Fruit fly (Drosophila melanogaster) whole organism, embryonic: ENCODE measurements around the gene Prat2.

ENCODE experiments used
- BEAF-32 ChIP-seq: fragments of 200-800 bp; sonication (Bioruptor generic); optimal IDR thresholded peaks from 3 replicates; lab custom pipeline; 2017; ENCODE audit warnings: missing biosample characterization, missing genetic modification characterization, mild to moderate bottlenecking, moderate library complexity, missing genetic modification reagents
- CG12219 ChIP-seq: fragments of 200-800 bp; sonication (Bioruptor generic); optimal IDR thresholded peaks from 3 replicates; lab custom pipeline; 2018; ENCODE audit warnings: missing biosample characterization, mild to moderate bottlenecking, missing genetic modification characterization
- CG12744 ChIP-seq: fragments of 200-800 bp; sonication (Bioruptor generic); optimal IDR thresholded peaks from 2 replicates; lab custom pipeline; 2016; ENCODE audit warnings: missing biosample characterization, missing genetic modification characterization
- CG14050 ChIP-seq: fragments of 200-800 bp; sonication (Bioruptor generic); IDR thresholded peaks from 3 replicates; pipeline ENCODE4 v1.3.6; 2022; ENCODE audit warnings: missing biosample characterization, missing genetic modification characterization
- CG1603 ChIP-seq: fragments of 200-800 bp; sonication (Bioruptor generic); optimal IDR thresholded peaks from 2 replicates; lab custom pipeline; 2019; ENCODE audit warnings: missing biosample characterization, mild to moderate bottlenecking, missing genetic modification characterization, moderate library complexity
- CG2712 ChIP-seq: fragments of 200-800 bp; optimal IDR thresholded peaks from 3 replicates; lab custom pipeline; 2019; ENCODE audit warnings: missing biosample characterization, mild to moderate bottlenecking, missing genetic modification characterization, moderate library complexity
- CG30403 ChIP-seq: fragments of 200-800 bp; sonication (Bioruptor generic); optimal IDR thresholded peaks from 3 replicates; lab custom pipeline; 2016; ENCODE audit warnings: missing biosample characterization, missing genetic modification characterization
- CG3281 ChIP-seq: fragments of 200-800 bp; sonication (Bioruptor generic); optimal IDR thresholded peaks from 3 replicates; lab custom pipeline; 2017; ENCODE audit warnings: missing biosample characterization, mild to moderate bottlenecking, missing genetic modification characterization
- CG4424 ChIP-seq: fragments of 200-800 bp; sonication (Bioruptor generic); optimal IDR thresholded peaks from 3 replicates; lab custom pipeline; 2016; ENCODE audit warnings: missing biosample characterization, missing genetic modification characterization
- CG6272 ChIP-seq: fragments of 200-800 bp; sonication (Bioruptor generic); IDR thresholded peaks from 2 replicates; pipeline ENCODE4 v1.3.6; 2022; ENCODE audit warnings: missing biosample characterization, missing genetic modification characterization
- CG6654 ChIP-seq: fragments of 200-800 bp; sonication (Bioruptor generic); optimal IDR thresholded peaks from 2 replicates; lab custom pipeline; 2017; ENCODE audit warnings: missing biosample characterization, mild to moderate bottlenecking, missing genetic modification characterization
- CG6689 ChIP-seq: fragments of 200-800 bp; sonication (Bioruptor generic); IDR thresholded peaks from 2 replicates; pipeline ENCODE4 v1.3.6; 2022; ENCODE audit warnings: missing biosample characterization, missing genetic modification characterization
- CG7357 ChIP-seq: fragments of 200-800 bp; sonication (Bioruptor generic); IDR thresholded peaks from 3 replicates; pipeline ENCODE4 v1.3.6; 2022; ENCODE audit warnings: missing biosample characterization, missing genetic modification characterization
- CG7745 ChIP-seq: fragments of 200-800 bp; sonication (Bioruptor generic); optimal IDR thresholded peaks from 2 replicates; lab custom pipeline; 2018; ENCODE audit warnings: missing biosample characterization, mild to moderate bottlenecking, missing genetic modification characterization, moderate library complexity
- CG7839 ChIP-seq: fragments of 200-800 bp; sonication (Bioruptor generic); optimal IDR thresholded peaks from 3 replicates; lab custom pipeline; 2018; ENCODE audit warnings: missing biosample characterization, mild to moderate bottlenecking, missing genetic modification characterization, moderate library complexity
- CG8089 ChIP-seq: fragments of 200-800 bp; sonication (Bioruptor generic); optimal IDR thresholded peaks from 3 replicates; lab custom pipeline; 2016; ENCODE audit warnings: missing biosample characterization, missing genetic modification characterization
- Deaf1 ChIP-seq: fragments of 200-800 bp; optimal IDR thresholded peaks from 3 replicates; lab custom pipeline; 2019; ENCODE audit warnings: missing biosample characterization, mild to moderate bottlenecking, missing genetic modification characterization, moderate library complexity
- Gsc ChIP-seq: fragments of 200-800 bp; sonication (Bioruptor generic); IDR thresholded peaks from 2 replicates; pipeline ENCODE4 v1.3.6; 2022; ENCODE audit warnings: missing biosample characterization, missing genetic modification characterization
- Hr3 ChIP-seq: fragments of 200-800 bp; sonication (Bioruptor generic); optimal IDR thresholded peaks from 3 replicates; lab custom pipeline; 2016; ENCODE audit warnings: missing biosample characterization, missing genetic modification characterization
- Jarid2 ChIP-seq: fragments of 200-800 bp; sonication (Bioruptor generic); optimal IDR thresholded peaks from 3 replicates; lab custom pipeline; 2017; ENCODE audit warnings: mild to moderate bottlenecking, missing biosample characterization, missing genetic modification reagents, missing genetic modification characterization
- Max ChIP-seq: fragments of 200-800 bp; sonication (Bioruptor generic); optimal IDR thresholded peaks from 2 replicates; lab custom pipeline; 2016; ENCODE audit warnings: missing biosample characterization, mild to moderate bottlenecking, missing genetic modification characterization
- Pdp1 ChIP-seq, 2 experiments: fragments of 200-800 bp; sonication (Bioruptor generic); optimal IDR thresholded peaks; 3 replicates each; lab custom pipeline; 2016; ENCODE audit warnings: missing biosample characterization in 2 of 2, missing genetic modification characterization in 2 of 2, mild to moderate bottlenecking in 1 of 2, moderate library complexity in 1 of 2
- Ravus ChIP-seq: fragments of 200-800 bp; sonication (Bioruptor generic); IDR thresholded peaks from 2 replicates; pipeline ENCODE4 v1.3.6; 2022; ENCODE audit warnings: missing biosample characterization, missing genetic modification characterization
- Rfx ChIP-seq: fragments of 200-800 bp; sonication (Bioruptor generic); IDR thresholded peaks from 2 replicates; pipeline ENCODE4 v1.3.6; 2022; ENCODE audit warnings: missing biosample characterization, missing genetic modification characterization
- Sin3A ChIP-seq: fragments of >200 bp; optimal IDR thresholded peaks from 2 replicates; lab custom pipeline; 2018
- Sry-δ ChIP-seq: fragments of 200-800 bp; sonication (Bioruptor generic); optimal IDR thresholded peaks from 2 replicates; lab custom pipeline; 2016; ENCODE audit warnings: missing biosample characterization, missing genetic modification characterization
- Trl ChIP-seq, 3 experiments: fragments of >200 bp in 2 of 3; fragments of 200-800 bp in 1 of 3; sonication (Bioruptor generic) in 1 of 3; optimal IDR thresholded peaks; 2 replicates in 1 of 3; 3 replicates in 2 of 3; lab custom pipeline; 2016 to 2017; ENCODE audit warnings: missing biosample characterization in 1 of 3, missing genetic modification characterization in 1 of 3
- al ChIP-seq: fragments of 200-800 bp; sonication (Bioruptor generic); IDR thresholded peaks from 2 replicates; pipeline ENCODE4 v1.3.6; 2022; ENCODE audit warnings: missing biosample characterization, missing genetic modification characterization
- bigmax ChIP-seq: fragments of 200-800 bp; sonication (Bioruptor generic); optimal IDR thresholded peaks from 2 replicates; lab custom pipeline; 2018; ENCODE audit warnings: missing biosample characterization, mild to moderate bottlenecking, missing genetic modification characterization
- bowl ChIP-seq: fragments of 200-800 bp; sonication (Bioruptor generic); IDR thresholded peaks from 2 replicates; pipeline ENCODE4 v1.3.6; 2022; ENCODE audit warnings: missing biosample characterization, missing genetic modification characterization
- btn ChIP-seq: fragments of 200-800 bp; sonication (Bioruptor generic); optimal IDR thresholded peaks from 2 replicates; lab custom pipeline; 2016; ENCODE audit warnings: missing biosample characterization, missing genetic modification characterization
- corto ChIP-seq: fragments of 200-800 bp; sonication (Bioruptor generic); optimal IDR thresholded peaks from 2 replicates; lab custom pipeline; 2016; ENCODE audit warnings: missing biosample characterization, mild to moderate bottlenecking, missing genetic modification characterization, moderate library complexity
- da ChIP-seq: fragments of 200-800 bp; sonication (Bioruptor generic); optimal IDR thresholded peaks from 2 replicates; lab custom pipeline; 2016; ENCODE audit warnings: missing biosample characterization, missing genetic modification characterization
- eve ChIP-seq, 2 experiments: fragments of >200 bp; optimal IDR thresholded peaks; 2 replicates each; lab custom pipeline; 2017; ENCODE audit warnings: missing biosample characterization in 2 of 2, missing genetic modification characterization in 2 of 2
- grn ChIP-seq: fragments of 200-800 bp; sonication (Bioruptor generic); optimal IDR thresholded peaks from 3 replicates; lab custom pipeline; 2017; ENCODE audit warnings: missing biosample characterization, missing genetic modification characterization
- gsb ChIP-seq: fragments of 200-800 bp; sonication (Bioruptor generic); IDR thresholded peaks from 2 replicates; pipeline ENCODE4 v1.3.6; 2022; ENCODE audit warnings: missing biosample characterization, missing genetic modification characterization
- her ChIP-seq: fragments of 200-800 bp; sonication (Bioruptor generic); optimal IDR thresholded peaks from 2 replicates; lab custom pipeline; 2016; ENCODE audit warnings: missing biosample characterization, missing genetic modification characterization
- hth ChIP-seq: fragments of >200 bp; optimal IDR thresholded peaks from 2 replicates; lab custom pipeline; 2017; ENCODE audit warnings: inconsistent platforms
- jumu ChIP-seq: fragments of 200-800 bp; sonication (Bioruptor generic); optimal IDR thresholded peaks from 3 replicates; lab custom pipeline; 2016; ENCODE audit warnings: missing biosample characterization, missing genetic modification characterization
- mirr ChIP-seq: fragments of 200-800 bp; sonication (Bioruptor generic); optimal IDR thresholded peaks from 3 replicates; lab custom pipeline; 2018; ENCODE audit warnings: missing biosample characterization, mild to moderate bottlenecking, missing genetic modification characterization
- oc ChIP-seq: fragments of 200-800 bp; sonication (Bioruptor generic); optimal IDR thresholded peaks from 2 replicates; lab custom pipeline; 2018; ENCODE audit warnings: missing biosample characterization, mild to moderate bottlenecking, missing genetic modification characterization, moderate library complexity
- odd ChIP-seq: fragments of 200-800 bp; sonication (Bioruptor generic); optimal IDR thresholded peaks from 2 replicates; lab custom pipeline; 2017; ENCODE audit warnings: missing biosample characterization, mild to moderate bottlenecking, missing genetic modification characterization
- pho ChIP-seq: fragments of 200-800 bp; sonication (Bioruptor generic); optimal IDR thresholded peaks from 2 replicates; lab custom pipeline; 2016; ENCODE audit warnings: missing biosample characterization, missing genetic modification characterization
- row ChIP-seq: fragments of 200-800 bp; sonication (Bioruptor generic); IDR thresholded peaks from 3 replicates; pipeline ENCODE4 v1.3.6; 2022; ENCODE audit warnings: missing biosample characterization, missing genetic modification characterization
- sr ChIP-seq: fragments of 200-800 bp; sonication (Bioruptor generic); IDR thresholded peaks from 3 replicates; pipeline ENCODE4 v1.3.6; 2022; ENCODE audit warnings: missing biosample characterization, missing genetic modification characterization
- tin ChIP-seq: fragments of 200-800 bp; sonication (Bioruptor generic); optimal IDR thresholded peaks from 3 replicates; lab custom pipeline; 2016; ENCODE audit warnings: missing biosample characterization, missing genetic modification characterization
- tup ChIP-seq: fragments of 200-800 bp; sonication (Bioruptor generic); optimal IDR thresholded peaks from 2 replicates; lab custom pipeline; 2016; ENCODE audit warnings: missing biosample characterization, mild to moderate bottlenecking, missing genetic modification characterization, moderate library complexity
- vvl ChIP-seq: fragments of 200-800 bp; sonication (Bioruptor generic); IDR thresholded peaks from 2 replicates; pipeline ENCODE4 v1.3.6; 2022; ENCODE audit warnings: missing biosample characterization, missing genetic modification characterization
- wdn ChIP-seq: fragments of 200-800 bp; sonication (Bioruptor generic); IDR thresholded peaks from 2 replicates; pipeline ENCODE4 v1.3.6; 2022; ENCODE audit warnings: missing biosample characterization, missing genetic modification characterization
- wor ChIP-seq: fragments of 200-800 bp; sonication (Bioruptor generic); IDR thresholded peaks from 2 replicates; pipeline ENCODE4 v1.3.6; 2022; ENCODE audit warnings: missing biosample characterization, missing genetic modification characterization
- zen ChIP-seq: fragments of 200-800 bp; sonication (Bioruptor generic); optimal IDR thresholded peaks from 3 replicates; lab custom pipeline; 2018; ENCODE audit warnings: missing biosample characterization, mild to moderate bottlenecking, missing genetic modification characterization, moderate library complexity
- zfh2 ChIP-seq: fragments of 200-800 bp; sonication (Bioruptor generic); optimal IDR thresholded peaks from 2 replicates; lab custom pipeline; 2016; ENCODE audit warnings: missing biosample characterization, missing genetic modification characterization

Prat2 gene

DNA sequence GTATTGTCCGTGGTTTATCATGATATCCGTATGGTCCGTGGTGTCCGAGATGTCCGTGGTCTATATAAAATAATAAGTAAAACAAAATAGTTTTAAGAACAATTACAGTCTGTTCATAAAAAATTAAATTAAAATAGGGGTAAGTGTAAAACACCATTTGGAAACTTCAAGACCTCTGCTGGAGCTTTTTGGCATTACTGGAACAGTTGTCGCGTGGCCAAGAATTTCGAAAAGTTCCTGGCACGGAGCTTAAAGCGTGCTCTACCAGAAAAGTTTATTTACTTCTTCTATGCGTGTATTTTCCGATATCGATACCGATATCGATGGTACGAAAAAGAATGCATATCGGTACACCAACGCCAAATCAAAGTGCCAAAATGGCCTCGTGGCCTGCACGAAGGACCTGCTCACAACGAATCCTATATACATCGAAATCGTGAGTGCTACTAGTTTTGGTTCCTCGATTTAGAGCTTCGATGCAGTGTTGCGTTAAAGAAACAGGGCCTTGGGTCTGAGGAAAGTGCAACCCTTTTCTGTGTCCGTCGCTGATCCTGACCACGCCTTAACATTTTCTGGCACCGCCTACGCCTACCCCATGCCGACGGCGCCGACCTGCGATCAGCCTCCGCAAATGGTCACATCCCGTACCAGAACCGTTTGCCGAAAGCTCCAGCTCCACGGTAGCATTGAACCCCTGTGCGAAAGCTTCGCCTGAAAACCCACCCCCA, 27.6 kb upstream of the Prat2 start (continued):
- TF ChIP-seq Max (GFP tag; lab: Kevin White, UChicago) (no peak), row (GFP tag; lab: Robert Waterston, UW) (no peak), pho (no peak), jumu (GFP tag; lab: Kevin White, UChicago) (no peak), CG12219 (GFP tag; lab: Kevin White, UChicago) (no peak), grn (GFP tag; lab: Kevin White, UChicago) (no peak), Sry-δ (GFP tag; lab: Kevin White, UChicago) (peak; percentile 7), corto (GFP tag; lab: Kevin White, UChicago) (no peak), Deaf1 (peak; percentile 20), CG6689 (no peak), Ravus (no peak), CG30403 (no peak), CG7745 (tag; lab: Kevin White, UChicago) (no peak), al (GFP tag; lab: Robert Waterston, UW) (no peak), Sin3A (no peak), btn (GFP tag; lab: Kevin White, UChicago) (no peak), CG2712 (no peak), zfh2 (no peak), zen (tag; lab: Kevin White, UChicago) (no peak), CG6654 (GFP tag; lab: Kevin White, UChicago) (no peak), Gsc (GFP tag; lab: Robert Waterston, UW) (no peak), tin (GFP tag; lab: Kevin White, UChicago) (no peak), CG8089 (GFP tag; lab: Kevin White, UChicago) (no peak), Trl (optimal IDR thresholded peaks at IDR 0.05; lab: Kevin White, UChicago) (no peak), Trl (GFP tag; optimal IDR thresholded peaks at IDR 0.05; lab: Kevin White, UChicago) (peak; percentile 16), CG3281 (GFP tag; lab: Kevin White, UChicago) (no peak), Jarid2 (GFP tag; lab: Kevin White, UChicago) (no peak), her (no peak), sr (peak; percentile 45; the same call in 1 of the 3 replicates), wor (no peak), mirr (GFP tag; lab: Kevin White, UChicago) (no peak), da (GFP tag; lab: Kevin White, UChicago) (no peak), wdn (GFP tag; lab: Robert Waterston, UW) (no peak), hth (lab: Kevin White, UChicago) (no peak), CG1603 (tag; lab: Kevin White, UChicago) (no peak), Pdp1 (GFP tag; optimal IDR thresholded peaks at IDR 0.05; lab: Kevin White, UChicago) (no peak), bowl (GFP tag; lab: Robert Waterston, UW) (no peak), bigmax (no peak), Hr3 (GFP tag; lab: Kevin White, UChicago) (no peak), CG4424 (no peak), CG7839 (tag; lab: Kevin White, UChicago) (no peak), CG7357 (GFP tag; lab: Robert Waterston, UW) (no peak), tup (GFP tag; lab: Kevin White, UChicago) (no peak), BEAF-32 (GFP tag; lab: Kevin White, UChicago) (peak; percentile 41), Rfx (no peak), odd (GFP tag; lab: Kevin White, UChicago) (no peak), CG12744 (no peak), oc (tag; lab: Kevin White, UChicago) (no peak), CG14050 (GFP tag; lab: Robert Waterston, UW) (no peak), CG6272 (GFP tag; lab: Robert Waterston, UW) (no peak), gsb (GFP tag; lab: Robert Waterston, UW) (no peak), eve (GFP tag; optimal IDR thresholded peaks at IDR 0.05; lab: Kevin White, UChicago) (no peak), vvl (GFP tag; lab: Robert Waterston, UW) (no peak)
